Worm (Caenorhabditis elegans) whole organism, late embryonic: Measurements from ENCODE around the gene Y116A8A.7.

Source experiments
- C38D4.7 ChIP-seq: fragments of 200-800 bp; sonication (Bioruptor generic); optimal IDR thresholded peaks from 2 replicates; lab custom pipeline; 2018; ENCODE audit warnings: mild to moderate bottlenecking, missing genetic modification characterization, moderate library complexity, missing compliant biosample characterization
- K02D7.2 ChIP-seq: sonication (generic microtip); optimal IDR thresholded peaks from 2 replicates; lab custom pipeline; 2017; ENCODE audit warnings: mild to moderate bottlenecking, missing genetic modification characterization, missing compliant biosample characterization
- ahr-1 ChIP-seq: sonication (generic microtip); optimal IDR thresholded peaks from 2 replicates; lab custom pipeline; 2016; ENCODE audit warnings: missing genetic modification characterization, missing compliant biosample characterization
- ceh-14 ChIP-seq: sonication (generic microtip); optimal IDR thresholded peaks from 2 replicates; lab custom pipeline; 2016; ENCODE audit warnings: missing genotype, missing genetic modification characterization, missing compliant biosample characterization
- ceh-19 ChIP-seq: fragments of 200-800 bp; sonication (Bioruptor generic); optimal IDR thresholded peaks from 2 replicates; lab custom pipeline; 2018; ENCODE audit warnings: mild to moderate bottlenecking, missing genetic modification characterization, missing compliant biosample characterization
- ceh-2 ChIP-seq: sonication (generic microtip); optimal IDR thresholded peaks from 2 replicates; lab custom pipeline; 2016; ENCODE audit warnings: missing genotype, missing genetic modification characterization, missing compliant biosample characterization
- ceh-22 ChIP-seq: sonication (generic microtip); optimal IDR thresholded peaks from 2 replicates; lab custom pipeline; 2017; ENCODE audit warnings: missing biosample characterization, missing genetic modification characterization
- ceh-31 ChIP-seq: sonication (generic microtip); optimal IDR thresholded peaks from 2 replicates; lab custom pipeline; 2016; ENCODE audit warnings: missing genetic modification characterization, missing compliant biosample characterization
- ceh-34 ChIP-seq: sonication (generic microtip); optimal IDR thresholded peaks from 2 replicates; lab custom pipeline; 2016; ENCODE audit warnings: mild to moderate bottlenecking, missing genetic modification characterization, missing compliant biosample characterization
- ceh-45 ChIP-seq: fragments of 200-800 bp; sonication (Bioruptor generic); IDR thresholded peaks from 2 replicates; pipeline ENCODE4 v1.3.6; 2022; ENCODE audit warnings: missing genetic modification reagents, missing genetic modification characterization, missing compliant biosample characterization
- ceh-48 ChIP-seq: sonication (generic microtip); optimal IDR thresholded peaks from 2 replicates; lab custom pipeline; 2016; ENCODE audit warnings: missing genetic modification characterization, inconsistent platforms, missing compliant biosample characterization
- ceh-6 ChIP-seq: fragments of 200-800 bp; sonication (Bioruptor generic); optimal IDR thresholded peaks from 2 replicates; lab custom pipeline; 2018; ENCODE audit warnings: mild to moderate bottlenecking, missing genetic modification characterization, missing compliant biosample characterization
- che-1 ChIP-seq: sonication (generic microtip); optimal IDR thresholded peaks from 2 replicates; lab custom pipeline; 2016; ENCODE audit warnings: mild to moderate bottlenecking, missing genetic modification characterization, missing compliant biosample characterization
- dmd-4 ChIP-seq: sonication (generic microtip); optimal IDR thresholded peaks from 2 replicates; lab custom pipeline; 2016; ENCODE audit warnings: borderline replicate concordance, missing genetic modification characterization, missing compliant biosample characterization
- elt-2 ChIP-seq: sonication (generic microtip); optimal IDR thresholded peaks from 2 replicates; lab custom pipeline; 2016; ENCODE audit warnings: missing genetic modification reagents, missing genetic modification characterization, missing compliant biosample characterization
- elt-4 ChIP-seq: sonication (generic microtip); optimal IDR thresholded peaks from 2 replicates; lab custom pipeline; 2016; ENCODE audit warnings: missing genetic modification characterization, missing compliant biosample characterization
- fkh-10 ChIP-seq: fragments of 150-350 bp; optimal IDR thresholded peaks from 2 replicates; lab custom pipeline; 2014; ENCODE audit warnings: missing biosample characterization, missing genetic modification reagents, missing genetic modification characterization
- gmeb-2 ChIP-seq: sonication (generic microtip); optimal IDR thresholded peaks from 2 replicates; lab custom pipeline; 2016; ENCODE audit warnings: missing genetic modification characterization, inconsistent platforms, missing compliant biosample characterization
- hlh-13 ChIP-seq: fragments of 200-800 bp; sonication (Bioruptor generic); optimal IDR thresholded peaks from 2 replicates; lab custom pipeline; 2018; ENCODE audit warnings: mild to moderate bottlenecking, missing genetic modification characterization, missing compliant biosample characterization
- hlh-30 ChIP-seq: sonication (generic microtip); optimal IDR thresholded peaks from 2 replicates; lab custom pipeline; 2017; ENCODE audit warnings: antibody characterized with exemption, missing genetic modification characterization, missing compliant biosample characterization; ENCODE audit not compliant: insufficient read depth
- lim-6 ChIP-seq: sonication (generic microtip); optimal IDR thresholded peaks from 2 replicates; lab custom pipeline; 2016; ENCODE audit warnings: missing genetic modification characterization, missing compliant biosample characterization
- lin-11 ChIP-seq: fragments of 200-800 bp; sonication (Bioruptor generic); optimal IDR thresholded peaks from 2 replicates; lab custom pipeline; 2018; ENCODE audit warnings: mild to moderate bottlenecking, missing genetic modification characterization, missing compliant biosample characterization
- nhr-11 ChIP-seq: fragments of 150-350 bp; optimal IDR thresholded peaks from 2 replicates; lab custom pipeline; 2014; ENCODE audit warnings: missing biosample characterization, missing genetic modification characterization
- npax-4 ChIP-seq: sonication (generic microtip); optimal IDR thresholded peaks from 2 replicates; lab custom pipeline; 2016; ENCODE audit warnings: missing genetic modification characterization, missing compliant biosample characterization
- odd-2 ChIP-seq: sonication (generic microtip); optimal IDR thresholded peaks from 2 replicates; lab custom pipeline; 2017; ENCODE audit warnings: antibody characterized with exemption, mild to moderate bottlenecking, missing genetic modification characterization, missing compliant biosample characterization
- pha-2 ChIP-seq: sonication (generic microtip); optimal IDR thresholded peaks from 2 replicates; lab custom pipeline; 2017; ENCODE audit warnings: mild to moderate bottlenecking, missing genetic modification characterization, missing compliant biosample characterization
- pros-1 ChIP-seq: fragments of 150-350 bp; optimal IDR thresholded peaks from 2 replicates; lab custom pipeline; 2014; ENCODE audit warnings: missing biosample characterization, missing genetic modification reagents, missing genetic modification characterization
- ref-2 ChIP-seq: sonication (generic microtip); optimal IDR thresholded peaks from 2 replicates; lab custom pipeline; 2016; ENCODE audit warnings: missing genetic modification characterization, missing compliant biosample characterization
- sdc-2 ChIP-seq: sonication (generic microtip); optimal IDR thresholded peaks from 2 replicates; lab custom pipeline; 2016; ENCODE audit warnings: missing genotype, missing genetic modification characterization, missing compliant biosample characterization
- sox-4 ChIP-seq: sonication (generic microtip); optimal IDR thresholded peaks from 2 replicates; lab custom pipeline; 2017; ENCODE audit warnings: mild to moderate bottlenecking, missing genetic modification characterization, inconsistent platforms, missing compliant biosample characterization
- tbx-7 ChIP-seq: sonication (generic microtip); optimal IDR thresholded peaks from 2 replicates; lab custom pipeline; 2016; ENCODE audit warnings: missing genotype, missing genetic modification characterization, missing compliant biosample characterization
- ttx-3 ChIP-seq: sonication (generic microtip); optimal IDR thresholded peaks from 2 replicates; lab custom pipeline; 2016; ENCODE audit warnings: missing genetic modification reagents, missing genetic modification characterization, missing compliant biosample characterization
- unc-3 ChIP-seq, 2 experiments: fragments of 200-800 bp in 1 of 2; sonication (Bioruptor generic) in 1 of 2; sonication (generic microtip) in 1 of 2; conservative IDR thresholded peaks in 1 of 2; optimal IDR thresholded peaks in 1 of 2; 2 replicates each; pipeline versions ENCODE4 v1.3.6 to Lab custom; 2016 to 2022; ENCODE audit warnings: missing compliant biosample characterization in 2 of 2, missing genetic modification characterization in 2 of 2, missing genetic modification reagents in 1 of 2
- unc-42 ChIP-seq: sonication (generic microtip); optimal IDR thresholded peaks from 2 replicates; lab custom pipeline; 2016; ENCODE audit warnings: missing genotype, missing genetic modification characterization, missing compliant biosample characterization
- unc-55 ChIP-seq: sonication (generic microtip); optimal IDR thresholded peaks from 2 replicates; lab custom pipeline; 2017; ENCODE audit warnings: missing biosample characterization, missing genetic modification reagents, missing genetic modification characterization
- zip-5 ChIP-seq: sonication (generic microtip); optimal IDR thresholded peaks from 2 replicates; lab custom pipeline; 2016; ENCODE audit warnings: missing genetic modification characterization, missing compliant biosample characterization

The Y116A8A.7 gene

DNA sequence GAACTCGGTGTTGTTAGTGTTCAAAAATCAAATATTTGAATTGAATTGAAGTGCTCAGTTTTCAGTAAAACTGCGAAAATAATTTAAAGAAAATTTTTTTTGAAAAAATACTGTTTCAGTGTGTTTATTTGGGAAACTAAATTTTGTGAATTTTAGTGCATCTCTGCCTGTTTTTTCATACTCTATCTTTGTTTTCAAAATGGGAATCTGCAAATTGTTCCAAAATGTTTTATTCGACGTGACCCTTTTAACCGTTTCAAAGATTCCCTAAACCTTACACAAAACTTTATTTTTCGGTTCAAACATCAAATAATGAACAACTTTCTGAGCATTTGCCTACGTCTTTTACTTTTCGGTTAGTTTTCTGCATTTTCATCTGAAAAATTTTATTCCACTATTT lies at the start of gene Y116A8A.7:
Y116A8A.7 (plus strand) TSS at position 301 of the 400 bp plus-strand sequence.
- TF ChIP-seq npax-4 (tag; lab: Kevin White, UChicago): no peak
- TF ChIP-seq ceh-31 (tag; lab: Kevin White, UChicago): no peak
- no peak for TF ChIP-seq dmd-4 (tag; lab: Kevin White, UChicago)
- TF ChIP-seq zip-5 (tag; lab: Kevin White, UChicago): no peak
- no peak for TF ChIP-seq ceh-45
- no peak for TF ChIP-seq ttx-3 (tag; lab: Kevin White, UChicago)
- TF ChIP-seq odd-2 (tag; lab: Kevin White, UChicago): no peak
- no peak for TF ChIP-seq ceh-48 (tag; lab: Kevin White, UChicago)
- no peak for TF ChIP-seq elt-4
- TF ChIP-seq sdc-2 (tag; lab: Kevin White, UChicago): no peak
- TF ChIP-seq ceh-14 (tag; lab: Kevin White, UChicago): no peak
- no peak for TF ChIP-seq unc-55 (GFP tag; lab: Kevin White, UChicago)
- TF ChIP-seq ceh-2 (tag; lab: Kevin White, UChicago): no peak
- TF ChIP-seq pros-1 (tag; lab: Kevin White, UChicago): no peak
- no peak for TF ChIP-seq nhr-11 (tag; lab: Kevin White, UChicago)

DNA sequence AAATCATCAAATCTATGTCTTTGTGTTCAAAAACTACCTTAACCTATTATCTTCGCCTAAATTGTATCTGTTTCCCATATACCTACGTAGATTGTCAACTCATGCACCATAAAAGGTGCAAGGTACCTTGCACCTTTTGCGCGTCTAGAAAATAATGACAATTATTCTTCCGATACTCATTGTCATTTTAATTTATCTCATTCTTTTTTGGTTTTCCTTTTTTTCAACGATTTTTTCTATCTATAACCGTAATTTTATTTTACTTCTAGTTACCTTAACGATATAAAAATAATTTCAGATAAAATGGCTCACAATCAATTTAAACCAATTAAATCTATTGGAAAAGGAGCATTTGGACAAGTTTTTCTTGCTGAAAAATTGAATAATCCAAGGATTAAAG lies 43.0 kb upstream of the Y116A8A.7 start, which contains the start of gene Y43D4A.6:
Y43D4A.6 (plus strand) TSS at position 301 of the 400 bp plus-strand sequence.
- no peak for TF ChIP-seq unc-3 (GFP tag; conservative IDR thresholded peaks at IDR 0.05; lab: Robert Waterston, UW)
- TF ChIP-seq unc-3 (tag; optimal IDR thresholded peaks at IDR 0.05; lab: Kevin White, UChicago): no peak
- TF ChIP-seq ceh-2 (tag; lab: Kevin White, UChicago): no peak
- TF ChIP-seq hlh-13 (GFP tag; lab: Kevin White, UChicago): no peak
- no peak for TF ChIP-seq unc-42 (tag; lab: Kevin White, UChicago)
- no peak for TF ChIP-seq ceh-31 (tag; lab: Kevin White, UChicago)
- TF ChIP-seq elt-2 (tag; lab: Kevin White, UChicago): no peak
- no peak for TF ChIP-seq K02D7.2 (tag; lab: Kevin White, UChicago)
- no peak for TF ChIP-seq ref-2 (tag; lab: Kevin White, UChicago)
- TF ChIP-seq lim-6 (tag; lab: Kevin White, UChicago): no peak
- TF ChIP-seq tbx-7 (tag; lab: Kevin White, UChicago): no peak
- no peak for TF ChIP-seq ceh-34 (tag; lab: Kevin White, UChicago)
- TF ChIP-seq lin-11 (tag; lab: Kevin White, UChicago): no peak
- TF ChIP-seq sox-4 (tag; lab: Kevin White, UChicago): no peak
- no peak for TF ChIP-seq pha-2 (tag; lab: Kevin White, UChicago)
- TF ChIP-seq ceh-19 (GFP tag; lab: Kevin White, UChicago): no peak
- TF ChIP-seq ahr-1 (tag; lab: Kevin White, UChicago): no peak
- no peak for TF ChIP-seq dmd-4 (tag; lab: Kevin White, UChicago)

DNA sequence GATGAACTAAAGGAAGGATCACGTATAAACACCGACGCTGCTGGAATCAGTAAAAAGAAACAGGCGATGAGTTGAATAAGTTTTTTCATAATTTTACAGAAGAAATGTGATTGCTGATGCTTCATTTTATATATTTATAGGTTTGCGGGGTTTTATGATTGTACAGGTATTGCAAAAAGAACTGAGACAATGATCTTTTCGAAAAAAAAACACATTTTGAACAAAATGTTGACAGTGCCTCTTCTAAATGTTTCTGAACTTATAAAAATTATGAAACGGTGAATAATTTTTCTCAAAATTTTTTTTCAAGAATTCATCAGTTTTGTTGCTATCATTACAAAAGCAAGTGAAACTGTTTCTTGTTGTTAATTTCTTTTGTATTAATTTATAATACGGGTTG lies 23.6 kb upstream of the Y116A8A.7 start, which contains the start of gene clec-193:
clec-193 (minus strand) TSS at position 101 of the 400 bp plus-strand sequence.
- TF ChIP-seq ceh-2 (tag; lab: Kevin White, UChicago): no peak
- TF ChIP-seq dmd-4 (tag; lab: Kevin White, UChicago): no peak
- TF ChIP-seq che-1: no peak
- no peak for TF ChIP-seq zip-5 (tag; lab: Kevin White, UChicago)
- no peak for TF ChIP-seq ceh-6 (GFP tag; lab: Kevin White, UChicago)
- TF ChIP-seq sdc-2 (tag; lab: Kevin White, UChicago): no peak
- no peak for TF ChIP-seq ceh-34 (tag; lab: Kevin White, UChicago)
- TF ChIP-seq ceh-22 (tag; lab: Kevin White, UChicago): no peak
- TF ChIP-seq hlh-30 (tag; lab: Kevin White, UChicago): no peak
- TF ChIP-seq elt-4: no peak
- TF ChIP-seq nhr-11 (tag; lab: Kevin White, UChicago): no peak
- TF ChIP-seq C38D4.7 (GFP tag; lab: Kevin White, UChicago): no peak
- no peak for TF ChIP-seq gmeb-2 (tag; lab: Kevin White, UChicago)
- no peak for TF ChIP-seq lim-6 (tag; lab: Kevin White, UChicago)
- TF ChIP-seq fkh-10: no peak
